Worm (Caenorhabditis elegans) whole organism, late embryonic: ENCODE data around the gene npp-22.

Experiments used
- dmd-4 ChIP-seq: sonication (generic microtip); optimal IDR thresholded peaks from 2 replicates; lab custom pipeline; 2016; ENCODE audit warnings: borderline replicate concordance, missing genetic modification characterization, missing compliant biosample characterization
- dve-1 ChIP-seq: sonication (generic microtip); optimal IDR thresholded peaks from 2 replicates; lab custom pipeline; 2017; ENCODE audit warnings: antibody characterized with exemption, mild to moderate bottlenecking, missing genetic modification characterization, missing compliant biosample characterization
- elt-2 ChIP-seq: sonication (generic microtip); optimal IDR thresholded peaks from 2 replicates; lab custom pipeline; 2016; ENCODE audit warnings: missing genetic modification reagents, missing genetic modification characterization, missing compliant biosample characterization
- npax-4 ChIP-seq: sonication (generic microtip); optimal IDR thresholded peaks from 2 replicates; lab custom pipeline; 2016; ENCODE audit warnings: missing genetic modification characterization, missing compliant biosample characterization

DNA sequence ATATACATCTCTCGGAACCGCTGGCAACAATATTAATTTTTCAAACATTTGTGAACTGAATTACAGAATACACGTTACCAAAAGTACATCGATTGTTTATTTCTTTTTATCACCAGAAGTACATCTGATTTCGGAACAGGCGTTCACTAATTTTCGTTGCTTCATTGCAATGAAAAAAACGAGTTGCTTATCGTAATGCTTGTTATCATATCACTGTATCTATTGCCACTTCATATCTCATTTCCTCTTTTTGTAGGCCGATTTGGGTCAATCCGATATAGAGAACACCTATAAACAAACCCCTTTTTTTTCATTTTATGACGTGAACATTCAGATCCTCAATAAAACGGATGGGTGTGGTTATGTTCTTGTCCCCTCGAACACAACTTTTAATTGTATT, 4.1 kb upstream of the npp-22 start:
- TF ChIP-seq elt-2 (tag; lab: Kevin White, UChicago) (no peak), npax-4 (tag; lab: Kevin White, UChicago) (no peak), dmd-4 (no peak), dve-1 (tag; lab: Kevin White, UChicago) (no peak)
